Worm (Caenorhabditis elegans) whole organism, mixed stage, embryonic: ENCODE measurements around the gene M03C11.3.

Source experiments
- blmp-1 ChIP-seq: fragments of 150-350 bp; optimal IDR thresholded peaks from 2 replicates; lab custom pipeline; 2014; ENCODE audit warnings: missing biosample characterization, missing genetic modification characterization
- ceh-43 ChIP-seq: fragments of 200-800 bp; sonication (Bioruptor generic); optimal IDR thresholded peaks from 2 replicates; lab custom pipeline; 2018; ENCODE audit warnings: mild to moderate bottlenecking, missing genetic modification characterization, moderate library complexity, missing compliant biosample characterization
- elt-1 ChIP-seq: sonication (generic microtip); optimal IDR thresholded peaks from 2 replicates; lab custom pipeline; 2017; ENCODE audit warnings: missing genetic modification characterization, mild to moderate bottlenecking, missing compliant biosample characterization, antibody characterized with exemption, moderate library complexity, borderline replicate concordance; ENCODE audit not compliant: insufficient read depth
- elt-3 ChIP-seq: fragments of 150-350 bp; optimal IDR thresholded peaks from 2 replicates; lab custom pipeline; 2014; ENCODE audit warnings: missing biosample characterization, missing genetic modification characterization
- lin-13 ChIP-seq: fragments of 150-350 bp; optimal IDR thresholded peaks from 2 replicates; lab custom pipeline; 2014; ENCODE audit warnings: missing biosample characterization, missing genetic modification characterization
- mep-1 ChIP-seq: fragments of 150-350 bp; optimal IDR thresholded peaks from 2 replicates; lab custom pipeline; 2017; ENCODE audit warnings: missing biosample characterization, missing genetic modification reagents, missing genetic modification characterization, inconsistent platforms
- nhr-12 ChIP-seq: fragments of 150-350 bp; optimal IDR thresholded peaks from 2 replicates; lab custom pipeline; 2014; ENCODE audit warnings: missing biosample characterization, missing genetic modification characterization
- pha-4 ChIP-seq: fragments of 150-350 bp; optimal IDR thresholded peaks from 2 replicates; lab custom pipeline; 2018; ENCODE audit warnings: missing biosample characterization, missing genetic modification reagents, missing genetic modification characterization
- unc-39 ChIP-seq: fragments of 150-350 bp; optimal IDR thresholded peaks from 2 replicates; lab custom pipeline; 2014; ENCODE audit warnings: missing biosample characterization, missing genetic modification characterization
- unc-62 ChIP-seq: fragments of 150-350 bp; optimal IDR thresholded peaks from 2 replicates; lab custom pipeline; 2014; ENCODE audit warnings: missing biosample characterization, missing genetic modification reagents, missing genetic modification characterization
- ztf-11 ChIP-seq: fragments of 150-350 bp; optimal IDR thresholded peaks from 2 replicates; lab custom pipeline; 2014; ENCODE audit warnings: missing biosample characterization, missing genetic modification characterization

ce11 chrIII:10464455-10464854, 59.6 kb downstream of the M03C11.3 start:
- TF ChIP-seq pha-4 (tag; lab: Kevin White, UChicago) (no peak), blmp-1 (tag; lab: Kevin White, UChicago) (no peak), elt-1 (tag; lab: Kevin White, UChicago) (no peak), unc-62 (no peak), elt-3 (no peak), ztf-11 (tag; lab: Kevin White, UChicago) (no peak), ceh-43 (GFP tag; lab: Kevin White, UChicago) (no peak), unc-39 (no peak), mep-1 (tag; lab: Kevin White, UChicago) (no peak), nhr-12 (tag; lab: Kevin White, UChicago) (no peak), lin-13 (tag; lab: Kevin White, UChicago) (no peak)
